Fruit fly (Drosophila melanogaster) whole organism, embryonic: ENCODE results near the gene cmet.

ENCODE experiments used
- Atf3 ChIP-seq: fragments of 200-800 bp; sonication (Bioruptor generic); optimal IDR thresholded peaks from 3 replicates; lab custom pipeline; 2016; ENCODE audit warnings: missing biosample characterization, missing genetic modification characterization
- BtbVII ChIP-seq: fragments of 200-800 bp; sonication (Bioruptor generic); optimal IDR thresholded peaks from 3 replicates; lab custom pipeline; 2017; ENCODE audit warnings: missing biosample characterization, mild to moderate bottlenecking, missing genetic modification characterization
- CG1024 ChIP-seq: fragments of 200-800 bp; sonication (Bioruptor generic); IDR thresholded peaks from 2 replicates; pipeline ENCODE4 v1.3.6; 2022; ENCODE audit warnings: missing biosample characterization, missing genetic modification characterization
- CG10267 ChIP-seq: fragments of 200-800 bp; sonication (Bioruptor generic); optimal IDR thresholded peaks from 2 replicates; lab custom pipeline; 2018; ENCODE audit warnings: missing biosample characterization, mild to moderate bottlenecking, missing genetic modification characterization, moderate library complexity
- CG10543 ChIP-seq: fragments of 200-800 bp; sonication (Bioruptor generic); optimal IDR thresholded peaks from 3 replicates; lab custom pipeline; 2017; ENCODE audit warnings: missing biosample characterization, mild to moderate bottlenecking, missing genetic modification characterization, moderate library complexity
- CG10565 ChIP-seq: fragments of 200-800 bp; sonication (Bioruptor generic); optimal IDR thresholded peaks from 3 replicates; lab custom pipeline; 2016; ENCODE audit warnings: missing biosample characterization, mild to moderate bottlenecking, missing genetic modification characterization
- CG12236 ChIP-seq: fragments of 200-800 bp; sonication (Bioruptor generic); optimal IDR thresholded peaks from 2 replicates; lab custom pipeline; 2016; ENCODE audit warnings: missing biosample characterization, missing genetic modification characterization
- CG13287 ChIP-seq: fragments of 200-800 bp; sonication (Bioruptor generic); IDR thresholded peaks from 2 replicates; pipeline ENCODE4 v1.3.6; 2022; ENCODE audit warnings: missing biosample characterization, missing genetic modification characterization; ENCODE audit not compliant: partially characterized antibody
- CG1647 ChIP-seq: fragments of 200-800 bp; sonication (Bioruptor generic); optimal IDR thresholded peaks from 3 replicates; lab custom pipeline; 2016; ENCODE audit warnings: missing biosample characterization, missing genetic modification characterization
- CG16813 ChIP-seq: fragments of 200-800 bp; sonication (Bioruptor generic); IDR thresholded peaks from 3 replicates; pipeline ENCODE4 v1.3.6; 2022; ENCODE audit warnings: missing biosample characterization, missing genetic modification characterization; ENCODE audit not compliant: partially characterized antibody
- CG2116 ChIP-seq: fragments of 200-800 bp; sonication (Bioruptor generic); optimal IDR thresholded peaks from 3 replicates; lab custom pipeline; 2018; ENCODE audit warnings: missing biosample characterization, mild to moderate bottlenecking, missing genetic modification characterization
- CG31388 ChIP-seq: fragments of 200-800 bp; sonication (Bioruptor generic); optimal IDR thresholded peaks from 2 replicates; lab custom pipeline; 2016; ENCODE audit warnings: missing biosample characterization, missing genetic modification characterization
- CG4404 ChIP-seq: fragments of 200-800 bp; sonication (Bioruptor generic); IDR thresholded peaks from 2 replicates; pipeline ENCODE4 v1.3.6; 2022; ENCODE audit warnings: missing biosample characterization, missing genetic modification characterization
- CG5180 ChIP-seq: fragments of 200-800 bp; sonication (Bioruptor generic); optimal IDR thresholded peaks from 3 replicates; lab custom pipeline; 2017; ENCODE audit warnings: missing biosample characterization, missing genetic modification characterization, mild to moderate bottlenecking, moderate library complexity, missing genetic modification reagents
- CG7745 ChIP-seq: fragments of 200-800 bp; sonication (Bioruptor generic); optimal IDR thresholded peaks from 2 replicates; lab custom pipeline; 2018; ENCODE audit warnings: missing biosample characterization, mild to moderate bottlenecking, missing genetic modification characterization, moderate library complexity
- CG7839 ChIP-seq: fragments of 200-800 bp; sonication (Bioruptor generic); optimal IDR thresholded peaks from 3 replicates; lab custom pipeline; 2018; ENCODE audit warnings: missing biosample characterization, mild to moderate bottlenecking, missing genetic modification characterization, moderate library complexity
- CG8765 ChIP-seq: fragments of 200-800 bp; sonication (Bioruptor generic); IDR thresholded peaks from 2 replicates; pipeline ENCODE4 v1.3.6; 2022; ENCODE audit warnings: missing biosample characterization, missing genetic modification characterization
- CG9609 ChIP-seq: fragments of 200-800 bp; sonication (Bioruptor generic); optimal IDR thresholded peaks from 3 replicates; lab custom pipeline; 2016; ENCODE audit warnings: missing biosample characterization, missing genetic modification characterization
- CoRest ChIP-seq: fragments of 200-800 bp; sonication (Bioruptor generic); optimal IDR thresholded peaks from 3 replicates; lab custom pipeline; 2018; ENCODE audit warnings: missing biosample characterization, mild to moderate bottlenecking, missing genetic modification characterization, moderate library complexity
- Dad ChIP-seq: fragments of 200-800 bp; sonication (Bioruptor generic); optimal IDR thresholded peaks from 3 replicates; lab custom pipeline; 2016; ENCODE audit warnings: missing biosample characterization, missing genetic modification characterization
- Dll ChIP-seq: fragments of 200-800 bp; sonication (Bioruptor generic); IDR thresholded peaks from 4 replicates; pipeline ENCODE4 v1.3.6; 2022; ENCODE audit warnings: missing biosample characterization, missing genetic modification characterization; ENCODE audit not compliant: partially characterized antibody
- Doc3 ChIP-seq: fragments of 200-800 bp; sonication (Bioruptor generic); IDR thresholded peaks from 3 replicates; pipeline ENCODE4 v1.3.6; 2022; ENCODE audit warnings: missing biosample characterization, missing genetic modification characterization; ENCODE audit not compliant: partially characterized antibody
- Dp ChIP-seq: fragments of 200-800 bp; sonication (Bioruptor generic); optimal IDR thresholded peaks from 2 replicates; lab custom pipeline; 2018; ENCODE audit warnings: missing biosample characterization, mild to moderate bottlenecking, missing genetic modification characterization, moderate library complexity
- E2f1 ChIP-seq: fragments of 200-800 bp; sonication (Bioruptor generic); IDR thresholded peaks from 2 replicates; pipeline ENCODE4 v1.3.6; 2022; ENCODE audit warnings: missing biosample characterization, missing genetic modification characterization
- Fer1 ChIP-seq: fragments of 200-800 bp; sonication (Bioruptor generic); optimal IDR thresholded peaks from 2 replicates; lab custom pipeline; 2017; ENCODE audit warnings: missing biosample characterization, mild to moderate bottlenecking, missing genetic modification characterization
- Fer3 ChIP-seq: fragments of 200-800 bp; sonication (Bioruptor generic); optimal IDR thresholded peaks from 2 replicates; lab custom pipeline; 2018; ENCODE audit warnings: missing biosample characterization, mild to moderate bottlenecking, missing genetic modification characterization, moderate library complexity
- Hmr ChIP-seq: fragments of 200-800 bp; sonication (Bioruptor generic); optimal IDR thresholded peaks from 3 replicates; lab custom pipeline; 2017; ENCODE audit warnings: mild to moderate bottlenecking, missing biosample characterization, missing genetic modification reagents, missing genetic modification characterization
- Lim3 ChIP-seq: fragments of 200-800 bp; sonication (Bioruptor generic); IDR thresholded peaks from 2 replicates; pipeline ENCODE4 v1.3.6; 2022; ENCODE audit warnings: missing biosample characterization, missing genetic modification characterization
- MBD-R2 ChIP-seq: fragments of 200-800 bp; sonication (Bioruptor generic); IDR thresholded peaks from 2 replicates; pipeline ENCODE4 v1.3.6; 2022; ENCODE audit warnings: missing biosample characterization, missing genetic modification characterization
- Mes4 ChIP-seq: fragments of 200-800 bp; sonication (Bioruptor generic); optimal IDR thresholded peaks from 2 replicates; lab custom pipeline; 2016; ENCODE audit warnings: missing biosample characterization, missing genetic modification characterization
- Nf-YA ChIP-seq: fragments of 200-800 bp; sonication (Bioruptor generic); IDR thresholded peaks from 2 replicates; pipeline ENCODE4 v1.3.6; 2022; ENCODE audit warnings: missing biosample characterization, missing genetic modification characterization
- Oaz ChIP-seq: fragments of 200-800 bp; sonication (Bioruptor generic); IDR thresholded peaks from 2 replicates; pipeline ENCODE4 v1.3.6; 2022; ENCODE audit warnings: missing biosample characterization, missing genetic modification characterization
- Optix ChIP-seq: fragments of 200-800 bp; sonication (Bioruptor generic); IDR thresholded peaks from 3 replicates; pipeline ENCODE4 v1.3.6; 2022; ENCODE audit warnings: missing biosample characterization, missing genetic modification characterization
- Sin3A ChIP-seq: fragments of >200 bp; optimal IDR thresholded peaks from 2 replicates; lab custom pipeline; 2018
- al ChIP-seq: fragments of 200-800 bp; sonication (Bioruptor generic); IDR thresholded peaks from 2 replicates; pipeline ENCODE4 v1.3.6; 2022; ENCODE audit warnings: missing biosample characterization, missing genetic modification characterization
- ase ChIP-seq: fragments of 200-800 bp; sonication (Bioruptor generic); IDR thresholded peaks from 3 replicates; pipeline ENCODE4 v1.3.6; 2022; ENCODE audit warnings: missing biosample characterization, missing genetic modification characterization
- bigmax ChIP-seq: fragments of 200-800 bp; sonication (Bioruptor generic); optimal IDR thresholded peaks from 2 replicates; lab custom pipeline; 2018; ENCODE audit warnings: missing biosample characterization, mild to moderate bottlenecking, missing genetic modification characterization
- ewg ChIP-seq: fragments of 200-800 bp; sonication (Bioruptor generic); optimal IDR thresholded peaks from 3 replicates; lab custom pipeline; 2017; ENCODE audit warnings: mild to moderate bottlenecking, missing biosample characterization, missing genetic modification reagents, missing genetic modification characterization
- gfzf ChIP-seq: fragments of 200-800 bp; sonication (Bioruptor generic); optimal IDR thresholded peaks from 2 replicates; lab custom pipeline; 2016; ENCODE audit warnings: missing biosample characterization, mild to moderate bottlenecking, missing genetic modification characterization, moderate library complexity
- gsb-n ChIP-seq: fragments of 200-800 bp; sonication (Bioruptor generic); optimal IDR thresholded peaks from 3 replicates; lab custom pipeline; 2018; ENCODE audit warnings: missing biosample characterization, mild to moderate bottlenecking, missing genetic modification characterization
- gt ChIP-seq: fragments of 200-800 bp; sonication (Bioruptor generic); IDR thresholded peaks from 2 replicates; pipeline ENCODE4 v1.3.6; 2022; ENCODE audit warnings: missing biosample characterization, missing genetic modification characterization
- hth ChIP-seq: fragments of >200 bp; optimal IDR thresholded peaks from 2 replicates; lab custom pipeline; 2017; ENCODE audit warnings: inconsistent platforms
- lola ChIP-seq, 3 experiments: fragments of >200 bp in 2 of 3; fragments of 200-800 bp in 1 of 3; sonication (Bioruptor generic) in 1 of 3; optimal IDR thresholded peaks; 2 replicates each; lab custom pipeline; 2017 to 2019; ENCODE audit warnings: missing biosample characterization in 3 of 3, missing genetic modification characterization in 3 of 3, mild to moderate bottlenecking in 1 of 3, moderate library complexity in 1 of 3
- phol ChIP-seq: fragments of 200-800 bp; sonication (Bioruptor generic); optimal IDR thresholded peaks from 3 replicates; lab custom pipeline; 2018; ENCODE audit warnings: missing biosample characterization, mild to moderate bottlenecking, missing genetic modification characterization, moderate library complexity
- pnt ChIP-seq: fragments of 200-800 bp; sonication (Bioruptor generic); optimal IDR thresholded peaks from 3 replicates; lab custom pipeline; 2016; ENCODE audit warnings: missing biosample characterization, missing genetic modification characterization
- salm ChIP-seq: fragments of 200-800 bp; sonication (Bioruptor generic); optimal IDR thresholded peaks from 2 replicates; lab custom pipeline; 2018; ENCODE audit warnings: missing biosample characterization, mild to moderate bottlenecking, missing genetic modification characterization
- scrt ChIP-seq: fragments of 200-800 bp; sonication (Bioruptor generic); optimal IDR thresholded peaks from 2 replicates; lab custom pipeline; 2018; ENCODE audit warnings: missing biosample characterization, mild to moderate bottlenecking, missing genetic modification characterization, moderate library complexity
- so ChIP-seq: fragments of 200-800 bp; sonication (Bioruptor generic); IDR thresholded peaks from 3 replicates; pipeline ENCODE4 v1.3.6; 2022; ENCODE audit warnings: missing biosample characterization, missing genetic modification characterization
- sob ChIP-seq: fragments of 200-800 bp; sonication (Bioruptor generic); IDR thresholded peaks from 2 replicates; pipeline ENCODE4 v1.3.6; 2022; ENCODE audit warnings: missing biosample characterization, missing genetic modification characterization
- tin ChIP-seq: fragments of 200-800 bp; sonication (Bioruptor generic); optimal IDR thresholded peaks from 3 replicates; lab custom pipeline; 2016; ENCODE audit warnings: missing biosample characterization, missing genetic modification characterization
- tna ChIP-seq: fragments of 200-800 bp; sonication (Bioruptor generic); IDR thresholded peaks from 2 replicates; pipeline ENCODE4 v1.3.6; 2022; ENCODE audit warnings: missing biosample characterization, missing genetic modification characterization; ENCODE audit not compliant: partially characterized antibody
- zfh1 ChIP-seq: fragments of 200-800 bp; sonication (Bioruptor generic); IDR thresholded peaks from 3 replicates; pipeline ENCODE4 v1.3.6; 2022; ENCODE audit warnings: missing biosample characterization, missing genetic modification characterization

Gene cmet

DNA sequence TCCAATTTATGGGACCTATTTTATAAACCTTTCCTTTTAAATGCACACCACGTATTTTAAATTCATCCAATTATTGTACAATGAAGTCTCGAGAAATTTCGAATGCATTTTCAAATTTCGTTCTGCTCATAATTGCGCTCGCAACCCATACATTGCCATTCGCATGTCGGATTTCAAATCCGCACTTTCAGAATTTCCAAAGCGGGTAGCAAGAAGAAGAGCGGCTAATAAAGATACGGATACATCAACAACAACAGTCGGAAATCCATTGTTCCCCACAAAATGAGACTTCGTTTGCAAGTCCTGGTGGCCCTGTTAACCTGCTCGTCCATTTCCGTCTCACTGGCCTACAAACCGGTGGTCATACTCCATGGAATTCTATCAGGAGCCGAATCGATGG is 11.3 kb upstream of the cmet start, which contains the start of gene Ppt2:
Gene Ppt2, plus strand, starts transcription at position 209 of the 400 bp plus-strand sequence.
- TF ChIP-seq tin (GFP tag; lab: Kevin White, UChicago) (no peak), phol (tag; lab: Kevin White, UChicago) (peak; percentile 31), CG10543 (peak; percentile 8), ewg (GFP tag; lab: Kevin White, UChicago) (no peak), CG10565 (GFP tag; lab: Kevin White, UChicago) (no peak), scrt (GFP tag; lab: Kevin White, UChicago) (no peak), CoRest (no peak), sob (GFP tag; lab: Robert Waterston, UW) (peak; percentile 52; the same call in 1 of the 2 replicates), MBD-R2 (GFP tag; lab: Robert Waterston, UW) (peak; percentile 73), BtbVII (no peak), hth (lab: Kevin White, UChicago) (no peak), tna (GFP tag; lab: Robert Waterston, UW) (no peak), so (no peak), Fer1 (GFP tag; lab: Kevin White, UChicago) (no peak), lola (GFP tag; optimal IDR thresholded peaks at IDR 0.05; lab: Kevin White, UChicago) (no peak), zfh1 (GFP tag; lab: Robert Waterston, UW) (no peak), Dll (GFP tag; lab: Robert Waterston, UW) (no peak), gt (no peak), Nf-YA (GFP tag; lab: Robert Waterston, UW) (no peak), bigmax (GFP tag; lab: Kevin White, UChicago) (no peak), CG9609 (no peak), al (GFP tag; lab: Robert Waterston, UW) (no peak), Dad (GFP tag; lab: Kevin White, UChicago) (no peak), CG13287 (GFP tag; lab: Robert Waterston, UW) (peak; percentile 56; the same call in 1 of the 2 replicates), CG16813 (no peak), Doc3 (GFP tag; lab: Robert Waterston, UW) (no peak), pnt (no peak), CG4404 (GFP tag; lab: Robert Waterston, UW) (no peak), CG7839 (tag; lab: Kevin White, UChicago) (no peak), Oaz (no peak), CG31388 (GFP tag; lab: Kevin White, UChicago) (no peak), ase (no peak), CG5180 (GFP tag; lab: Kevin White, UChicago) (no peak), CG2116 (GFP tag; lab: Kevin White, UChicago) (peak; percentile 57), CG1024 (GFP tag; lab: Robert Waterston, UW) (no peak), E2f1 (GFP tag; lab: Robert Waterston, UW) (no peak), Dp (GFP tag; lab: Kevin White, UChicago) (peak; percentile 91), Optix (GFP tag; lab: Robert Waterston, UW) (no peak), CG8765 (GFP tag; lab: Robert Waterston, UW) (no peak), Sin3A (peak; percentile 41), salm (tag; lab: Kevin White, UChicago) (no peak), Hmr (GFP tag; lab: Kevin White, UChicago) (no peak), CG10267 (tag; lab: Kevin White, UChicago) (peak; percentile 28), Atf3 (GFP tag; lab: Kevin White, UChicago) (no peak), CG12236 (GFP tag; lab: Kevin White, UChicago) (no peak), Mes4 (GFP tag; lab: Kevin White, UChicago) (no peak), CG7745 (no peak), CG1647 (GFP tag; lab: Kevin White, UChicago) (no peak), Fer3 (tag; lab: Kevin White, UChicago) (no peak), Lim3 (GFP tag; lab: Robert Waterston, UW) (no peak), gfzf (peak; percentile 68), gsb-n (tag; lab: Kevin White, UChicago) (peak; percentile 49)
